Fruit fly (Drosophila melanogaster): ENCODE results near the gene CG8534.
A peak's percentile ranks its signal among the peaks of the same experiment; 100 is the strongest.

Gene CG8534

dm6 chr3R:9767620-9768592 lies 44.6 kb upstream of the CG8534 start, which contains the start of gene Naa80 (continued):
- peak; percentile 61 for TF ChIP-seq al (GFP tag; IDR thresholded peaks at IDR 0.05)
- TF ChIP-seq CG4328 (GFP tag; optimal IDR thresholded peaks at IDR 0.05): peak; percentile 1
- no peak for TF ChIP-seq fd96Cb (tag; optimal IDR thresholded peaks at IDR 0.05)
- TF ChIP-seq CG12391 (tag; optimal IDR thresholded peaks at IDR 0.05): peak; percentile 38
- peak; percentile 6 for TF ChIP-seq CoRest (tag; optimal IDR thresholded peaks at IDR 0.05)
- TF ChIP-seq CG8944 (GFP tag; optimal IDR thresholded peaks at IDR 0.05): peak; percentile 77
- no peak for TF ChIP-seq Hand (GFP tag; optimal IDR thresholded peaks at IDR 0.05)
- peak; percentile 27 for TF ChIP-seq CG16863 (GFP tag; optimal IDR thresholded peaks at IDR 0.05)
- TF ChIP-seq CG3065 (GFP tag; optimal IDR thresholded peaks at IDR 0.05): peak; percentile 36
- TF ChIP-seq unc-4 (GFP tag; IDR thresholded peaks at IDR 0.05; ENCODE audit: partially characterized antibody): no peak; the same call in 1 of the 2 replicates
- TF ChIP-seq bcd (GFP tag; optimal IDR thresholded peaks at IDR 0.05): peak; percentile 58
- TF ChIP-seq CG2116 (GFP tag; optimal IDR thresholded peaks at IDR 0.05): peak; percentile 81
- TF ChIP-seq CG5180 (GFP tag; optimal IDR thresholded peaks at IDR 0.05): no peak
- TF ChIP-seq ara (GFP tag; IDR thresholded peaks at IDR 0.05): peak; percentile 43; the same call in 1 of the 2 replicates
- peak; percentile 60 for TF ChIP-seq sisA (GFP tag; IDR thresholded peaks at IDR 0.05)
- no peak for TF ChIP-seq C15 (GFP tag; IDR thresholded peaks at IDR 0.05)
- no peak for TF ChIP-seq Doc3 (GFP tag; IDR thresholded peaks at IDR 0.05; ENCODE audit: partially characterized antibody)
- no peak for TF ChIP-seq Spps (tag; optimal IDR thresholded peaks at IDR 0.05)
- TF ChIP-seq yki (optimal IDR thresholded peaks at IDR 0.05): no peak
- TF ChIP-seq mam (GFP tag; optimal IDR thresholded peaks at IDR 0.05): peak; percentile 82
- peak; percentile 95 for TF ChIP-seq Ets65A (GFP tag)
- peak; percentile 76 for TF ChIP-seq CG31224 (GFP tag; IDR thresholded peaks at IDR 0.05)
- peak; percentile 16 for TF ChIP-seq CG8089 (GFP tag; optimal IDR thresholded peaks at IDR 0.05)
- no peak for TF ChIP-seq so (GFP tag; IDR thresholded peaks at IDR 0.05)
- TF ChIP-seq CG10267 (tag; optimal IDR thresholded peaks at IDR 0.05): peak; percentile 95
- TF ChIP-seq fd3F (GFP tag; optimal IDR thresholded peaks at IDR 0.05): peak; percentile 17
- TF ChIP-seq Gug (GFP tag; IDR thresholded peaks at IDR 0.05): peak; percentile 50; the same call in 2 of the 4 replicates
- peak; percentile 11 for TF ChIP-seq CG18262 (tag; optimal IDR thresholded peaks at IDR 0.05)
- TF ChIP-seq Hey (tag; optimal IDR thresholded peaks at IDR 0.05): peak; percentile 14
- peak; percentile 21 for TF ChIP-seq CG1602 (GFP tag; optimal IDR thresholded peaks at IDR 0.05)
- TF ChIP-seq toy (GFP tag; IDR thresholded peaks at IDR 0.05): no peak; the same call in 1 of the 2 replicates
- no peak for TF ChIP-seq CG15011 (GFP tag; optimal IDR thresholded peaks at IDR 0.05)
- TF ChIP-seq aop (GFP tag; IDR thresholded peaks at IDR 0.05): no peak
- peak; percentile 76 for TF ChIP-seq pho (GFP tag; optimal IDR thresholded peaks at IDR 0.05)
- TF ChIP-seq Lhr (GFP tag; optimal IDR thresholded peaks at IDR 0.05): peak; percentile 16
- TF ChIP-seq cas (GFP tag; IDR thresholded peaks at IDR 0.05): peak; percentile 26; the same call in 1 of the 2 replicates
- no peak for TF ChIP-seq ap (GFP tag; IDR thresholded peaks at IDR 0.05)
- TF ChIP-seq CG11456 (GFP tag; IDR thresholded peaks at IDR 0.05): peak; percentile 80
- peak; percentile 94 for TF ChIP-seq CG3847 (GFP tag; IDR thresholded peaks at IDR 0.05)
- TF ChIP-seq CG14050 (GFP tag; IDR thresholded peaks at IDR 0.05): no peak; the same call in 2 of the 3 replicates
- TF ChIP-seq gem (tag; optimal IDR thresholded peaks at IDR 0.05): no peak
- TF ChIP-seq CG7786 (GFP tag; optimal IDR thresholded peaks at IDR 0.05): peak; percentile 76
- TF ChIP-seq CG18476 (GFP tag; optimal IDR thresholded peaks at IDR 0.05): peak; percentile 43
- TF ChIP-seq CG17829 (tag; optimal IDR thresholded peaks at IDR 0.05): peak; percentile 58
- peak; percentile 24 for TF ChIP-seq CG9727 (GFP tag; optimal IDR thresholded peaks at IDR 0.05)
- TF ChIP-seq CG18619 (GFP tag; optimal IDR thresholded peaks at IDR 0.05): peak; percentile 54
- peak; percentile 70; the same call in 2 of the 3 replicates for TF ChIP-seq CG6175 (GFP tag; IDR thresholded peaks at IDR 0.05)
- TF ChIP-seq crol (GFP tag; IDR thresholded peaks at IDR 0.05): 0 out of 2 replicates have a peak, but pooled peaks have one; percentile 20
- TF ChIP-seq pros (GFP tag; optimal IDR thresholded peaks at IDR 0.05): no peak

Measured in whole organism, embryonic.